Worm (Caenorhabditis elegans): ENCODE data around the gene ssup-72.

ce11 chrII:6803024-6803423 lies 26.6 kb downstream of the ssup-72 start, which contains the start of gene tab-1:
- TF ChIP-seq nhr-237 (tag; optimal IDR thresholded peaks at IDR 0.05): no peak
- TF ChIP-seq dmd-4 (tag; optimal IDR thresholded peaks at IDR 0.05): no peak
- TF ChIP-seq nhr-11 (tag; optimal IDR thresholded peaks at IDR 0.05): no peak
- no peak for TF ChIP-seq nhr-77 (tag; optimal IDR thresholded peaks at IDR 0.05)
- TF ChIP-seq lin-11 (tag; optimal IDR thresholded peaks at IDR 0.05): no peak
- TF ChIP-seq lsy-2 (tag; optimal IDR thresholded peaks at IDR 0.05): no peak

Data from whole organism, L2 larva.